Worm (Caenorhabditis elegans) whole organism, dauer: ENCODE results near the gene F21D5.9.
"Not testable (repeated sequence)": the region's sequence is repeated elsewhere in the genome, so short reads cannot be mapped to it uniquely, and the experiment has no call there.

Source experiments
- unc-62 ChIP-seq: sonication (generic microtip); optimal IDR thresholded peaks from 2 replicates; lab custom pipeline; 2017; ENCODE audit warnings: missing biosample characterization, missing genetic modification reagents, missing genetic modification characterization

F21D5.9 gene

DNA sequence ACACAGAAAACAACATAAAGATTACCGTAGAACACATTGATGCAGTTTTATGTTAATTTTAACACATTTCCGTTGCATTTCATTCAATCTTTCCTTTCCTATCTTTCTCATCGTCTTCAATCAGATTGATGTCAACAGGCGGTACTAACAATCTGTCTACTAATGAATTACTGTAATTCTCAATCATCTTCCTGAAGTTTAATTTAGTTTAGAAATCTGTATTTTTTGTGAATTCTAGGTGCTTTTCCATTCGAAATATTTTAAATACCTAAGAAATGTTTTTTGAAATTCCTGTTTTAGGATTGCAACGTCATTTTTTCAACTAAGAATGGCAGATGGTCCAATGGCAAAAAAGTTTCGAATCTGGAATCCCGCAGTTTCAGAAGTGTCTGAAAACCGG, at the start of gene F21D5.9:
TSS of gene F21D5.9 (plus strand) at position 301 of the 400 bp plus-strand sequence.
- no peak for TF ChIP-seq unc-62 (GFP tag; lab: Kevin White, UChicago)

DNA sequence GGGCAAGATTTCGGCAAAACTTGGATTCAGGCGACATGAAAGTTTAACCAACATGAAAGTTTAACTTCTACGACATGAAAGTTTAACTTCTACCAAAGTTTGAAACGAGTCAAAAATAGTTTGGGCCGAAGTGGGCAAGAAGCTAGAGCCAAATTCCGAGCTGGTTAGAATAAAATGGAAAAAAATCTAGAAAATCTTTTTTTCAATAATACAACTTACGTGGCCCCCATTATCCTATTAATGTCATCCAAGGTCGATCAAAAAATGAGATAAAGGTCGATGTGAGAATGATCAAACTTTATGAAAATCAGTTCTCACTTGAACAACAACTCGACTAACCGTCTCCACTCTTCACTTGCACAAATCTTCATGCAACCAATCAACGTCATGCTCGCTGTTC, 46.5 kb upstream of the F21D5.9 start, which contains the start of gene F08B4.8:
TSS of gene F08B4.8 (plus strand) at position 301 of the 400 bp plus-strand sequence.
- no peak for TF ChIP-seq unc-62 (GFP tag; lab: Kevin White, UChicago)

DNA sequence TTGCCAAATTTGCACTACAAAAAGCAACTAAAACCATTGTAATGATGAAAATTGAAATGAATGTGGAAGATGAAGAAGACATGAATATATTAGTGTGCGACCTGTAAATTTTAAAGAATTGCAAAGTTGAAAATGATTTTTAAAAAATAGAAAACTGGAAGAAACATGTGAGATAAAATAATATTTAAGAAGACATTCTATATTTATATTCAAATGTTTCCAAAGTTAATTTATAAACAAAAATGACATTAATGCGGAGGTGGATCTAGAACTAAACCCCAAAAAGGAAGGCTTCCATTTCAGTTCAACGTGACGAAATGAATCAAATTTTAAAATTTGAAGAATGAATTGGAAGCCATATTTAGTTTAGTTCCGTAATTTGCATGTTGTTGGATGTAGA, 44.6 kb upstream of the F21D5.9 start, which contains the start of gene nlp-60:
TSS of gene nlp-60 (minus strand) at position 101 of the 400 bp plus-strand sequence.
- TF ChIP-seq unc-62 (GFP tag; lab: Kevin White, UChicago) = no peak

DNA sequence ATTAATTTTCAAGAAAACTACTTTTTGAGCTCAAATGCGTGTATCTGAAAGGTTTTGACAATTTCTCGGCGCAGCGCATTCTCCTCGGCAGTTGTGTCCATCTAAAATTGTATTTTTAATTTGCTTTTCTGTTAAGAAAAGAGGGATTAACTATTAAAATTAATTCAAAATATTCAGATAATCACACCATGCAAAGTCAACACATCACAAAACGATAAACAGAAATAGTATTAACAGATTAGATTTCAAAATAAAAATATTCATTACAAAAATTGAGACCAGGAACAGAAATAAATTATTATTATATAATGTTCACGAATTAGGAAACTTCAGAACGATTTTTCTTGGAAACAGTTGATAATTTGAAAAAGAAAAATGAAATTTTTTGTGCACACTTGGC, 37.3 kb upstream of the F21D5.9 start, which contains the start of gene pole-2:
TSS of gene pole-2 (minus strand) at position 101 of the 400 bp plus-strand sequence.
- TF ChIP-seq unc-62 (GFP tag; lab: Kevin White, UChicago) = no peak

DNA sequence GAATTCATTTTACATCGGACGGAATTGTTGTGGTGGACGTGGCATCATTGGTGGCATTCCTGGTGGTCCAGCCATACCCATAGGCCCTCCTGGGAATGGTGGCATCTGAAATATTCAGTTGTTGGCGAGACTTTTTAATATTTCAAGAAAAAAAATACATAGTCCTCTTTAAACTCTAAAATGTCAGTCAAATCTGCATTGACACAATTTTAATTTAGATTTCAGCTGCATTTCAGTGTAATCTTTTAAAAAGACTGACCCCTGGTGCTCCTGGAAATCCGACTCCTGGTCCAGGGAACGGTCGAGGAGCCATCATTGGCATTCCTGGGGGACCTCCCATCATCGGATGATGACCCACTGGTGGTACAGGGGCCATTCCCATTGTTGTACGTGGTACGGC, 36.9 kb upstream of the F21D5.9 start:
- TF ChIP-seq unc-62 (GFP tag; lab: Kevin White, UChicago) = no peak

DNA sequence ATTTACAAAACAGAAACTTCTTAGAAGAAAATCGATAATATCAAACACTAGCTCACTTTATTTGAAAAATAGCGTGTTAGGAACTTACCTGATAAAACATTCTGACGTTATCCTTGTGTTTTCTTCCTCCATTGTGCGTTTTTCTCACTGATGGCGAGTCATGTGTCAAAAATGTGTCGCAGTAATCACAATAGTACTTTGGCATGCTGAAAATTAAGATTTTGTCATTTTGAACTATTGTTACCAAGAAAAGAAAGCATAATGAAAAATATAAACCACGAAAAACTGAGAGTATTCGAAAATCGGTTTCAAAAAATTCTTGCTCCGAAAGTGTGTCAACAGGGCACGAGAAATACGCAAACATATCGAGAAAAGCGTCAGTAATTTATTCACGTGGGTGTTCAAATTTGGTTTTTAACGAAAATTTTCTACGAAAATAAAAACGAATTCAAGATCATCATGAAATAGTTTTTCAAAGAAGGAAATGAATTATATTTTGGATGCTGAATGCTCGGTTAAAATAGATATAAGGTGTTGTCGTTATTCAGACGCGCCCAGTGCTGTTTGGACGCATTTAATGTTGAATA, 36.1 kb upstream of the F21D5.9 start, which contains the start of gene snrp-3:
TSS of gene snrp-3 (minus strand) at position 206 of the 587 bp plus-strand sequence.
- no peak for TF ChIP-seq unc-62 (GFP tag; lab: Kevin White, UChicago)

DNA sequence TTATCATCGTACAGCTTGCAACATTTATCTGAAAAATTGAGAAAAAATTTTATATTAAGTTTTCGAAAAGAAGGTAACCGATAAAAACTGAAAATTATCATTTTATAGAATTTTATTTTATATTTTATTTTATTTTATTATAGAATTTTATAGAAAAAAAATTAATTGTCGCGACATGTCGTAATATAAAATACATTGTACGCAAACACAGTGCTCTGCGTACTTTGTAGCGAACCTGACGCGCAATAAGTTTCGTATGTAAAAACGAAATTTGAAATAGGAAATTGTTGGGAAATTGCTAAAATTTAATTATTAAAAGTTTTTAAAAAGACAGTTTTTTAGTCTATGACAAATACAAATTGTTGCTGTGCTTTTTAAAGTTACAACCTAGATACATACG, 32.3 kb upstream of the F21D5.9 start, which contains the start of the genes hst-1 and ints-6:
TSS of gene hst-1 (minus strand) at position 28 of the 400 bp plus-strand sequence.
TSS of gene ints-6 (plus strand) at position 260 of the 400 bp plus-strand sequence.
- no peak for TF ChIP-seq unc-62 (GFP tag; lab: Kevin White, UChicago)

DNA sequence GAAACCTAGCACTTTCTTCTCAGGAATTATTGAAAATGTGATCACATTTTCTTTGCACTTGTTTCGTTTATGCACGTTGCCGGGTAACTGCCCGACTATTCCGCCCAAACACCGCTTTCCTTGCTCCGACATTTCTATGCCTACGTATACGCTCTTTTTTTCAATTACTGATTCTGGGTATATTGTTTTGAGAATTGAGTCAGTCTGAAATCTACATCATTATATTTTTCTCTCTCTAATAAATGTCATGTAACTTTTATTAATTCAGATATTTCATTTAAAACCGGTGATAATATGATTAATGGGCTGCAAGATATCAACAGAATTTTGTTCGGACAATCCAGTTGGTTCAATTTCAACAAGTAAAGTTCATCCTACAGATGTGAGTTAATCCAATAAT, 26.4 kb upstream of the F21D5.9 start, which contains the start of gene ttll-11:
TSS of gene ttll-11 (plus strand) at position 301 of the 400 bp plus-strand sequence.
- TF ChIP-seq unc-62 (GFP tag; lab: Kevin White, UChicago) = no peak

DNA sequence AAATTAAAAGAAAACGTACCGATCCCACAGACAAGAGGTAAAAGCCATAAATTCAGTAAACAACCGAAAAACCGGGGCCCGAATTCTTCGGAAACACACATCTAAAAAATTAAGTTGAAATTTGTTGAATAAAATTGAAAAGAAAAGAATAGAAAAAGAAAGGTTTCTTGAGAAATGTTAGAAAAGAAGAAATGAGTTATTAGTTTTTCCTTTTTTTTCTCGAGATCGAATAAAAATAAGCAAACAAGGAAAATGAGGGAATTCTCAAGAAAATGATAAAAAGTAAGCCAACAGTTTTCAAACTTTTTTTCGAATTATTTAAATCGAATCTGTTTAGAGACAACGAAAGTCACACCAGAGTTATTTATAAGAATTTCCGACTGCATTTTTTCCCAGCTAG, 18.3 kb upstream of the F21D5.9 start, which contains the start of gene H23L24.4:
TSS of gene H23L24.4 (minus strand) at position 101 of the 400 bp plus-strand sequence.
- TF ChIP-seq unc-62 (GFP tag; lab: Kevin White, UChicago) = no peak

DNA sequence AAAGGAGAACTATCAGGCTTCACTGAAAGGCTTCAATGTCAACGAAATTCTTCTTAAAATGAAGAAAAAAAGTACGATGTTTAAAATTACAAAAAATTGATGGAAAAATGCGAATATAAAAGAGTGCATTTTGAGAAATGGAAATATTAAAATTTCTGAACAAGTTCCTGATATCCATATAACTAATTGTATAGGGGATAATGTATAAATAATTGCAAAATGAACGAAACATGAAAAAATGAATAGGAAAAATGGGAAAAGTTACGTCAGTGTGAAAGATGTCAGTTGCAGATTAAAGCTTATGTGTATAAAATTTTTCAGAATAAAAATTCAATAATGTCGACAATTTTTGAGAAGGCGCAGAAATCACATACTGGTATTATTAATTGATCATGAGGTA, 15.8 kb upstream of the F21D5.9 start:
- TF ChIP-seq unc-62 (GFP tag; lab: Kevin White, UChicago) = no peak

DNA sequence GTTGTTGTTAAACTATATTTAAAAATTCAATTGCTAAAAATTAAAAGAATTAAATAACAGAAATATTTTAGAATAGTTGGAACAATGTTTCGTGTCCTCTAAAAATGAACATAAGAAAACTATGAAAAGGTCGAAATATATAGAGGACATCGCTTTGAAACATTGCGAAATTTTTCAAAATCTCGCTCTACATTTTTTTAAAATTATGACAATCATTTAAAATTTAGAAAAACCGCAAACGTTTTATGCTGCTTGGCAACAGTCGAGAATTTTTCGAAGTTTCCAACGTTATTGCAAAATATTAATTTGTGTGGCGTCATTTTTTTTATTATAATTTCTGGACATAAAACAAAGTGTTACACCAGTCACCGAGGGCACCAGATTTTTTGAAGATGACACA, 8.8 kb upstream of the F21D5.9 start, which contains the start of the genes parg-2 and ipla-5:
TSS of gene parg-2 (minus strand) at position 101 of the 400 bp plus-strand sequence.
TSS of gene ipla-5 (plus strand) at position 216 of the 400 bp plus-strand sequence.
- TF ChIP-seq unc-62 (GFP tag; lab: Kevin White, UChicago) = not testable (repeated sequence)

DNA sequence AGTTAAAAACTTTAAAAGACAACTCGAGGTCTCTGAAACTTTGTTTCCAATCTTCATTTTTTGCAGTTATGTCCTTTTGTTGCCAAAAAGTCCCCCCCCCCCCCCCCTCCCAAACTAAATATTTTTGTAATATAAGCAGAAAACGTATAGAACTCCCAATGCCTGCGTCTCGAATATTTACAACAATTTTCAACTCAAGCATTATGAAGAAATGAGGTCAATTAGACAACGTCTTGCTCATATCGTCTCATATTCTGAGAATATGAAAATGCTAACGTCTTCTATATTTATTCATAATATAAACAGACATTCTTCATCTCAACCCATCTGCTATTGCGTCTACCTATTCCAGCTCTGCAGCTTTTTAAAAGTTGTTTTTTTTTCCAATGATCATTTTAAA, 5.7 kb upstream of the F21D5.9 start, which contains the start of gene H23L24.1:
TSS of gene H23L24.1 (plus strand) at position 301 of the 400 bp plus-strand sequence.
- TF ChIP-seq unc-62 (GFP tag; lab: Kevin White, UChicago) = no peak

DNA sequence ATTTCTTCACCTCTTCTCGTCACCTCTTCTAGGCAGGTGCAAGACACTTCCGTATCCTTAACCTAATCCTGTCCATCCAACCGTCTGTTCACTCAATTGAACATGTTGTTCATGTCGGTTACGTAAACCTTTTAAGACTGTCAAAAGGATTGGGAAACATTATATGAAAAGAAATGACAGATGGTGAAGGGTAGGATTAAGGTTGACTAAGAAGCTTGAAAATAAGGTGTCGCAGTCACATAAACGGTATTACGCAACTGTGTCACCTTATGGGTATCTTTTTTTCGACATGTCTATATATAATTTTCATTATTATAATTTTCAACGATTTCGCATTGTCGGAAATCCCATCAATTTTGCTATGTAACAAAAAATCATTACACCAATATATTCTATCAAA, 1.0 kb upstream of the F21D5.9 start:
- TF ChIP-seq unc-62 (GFP tag; lab: Kevin White, UChicago) = no peak

DNA sequence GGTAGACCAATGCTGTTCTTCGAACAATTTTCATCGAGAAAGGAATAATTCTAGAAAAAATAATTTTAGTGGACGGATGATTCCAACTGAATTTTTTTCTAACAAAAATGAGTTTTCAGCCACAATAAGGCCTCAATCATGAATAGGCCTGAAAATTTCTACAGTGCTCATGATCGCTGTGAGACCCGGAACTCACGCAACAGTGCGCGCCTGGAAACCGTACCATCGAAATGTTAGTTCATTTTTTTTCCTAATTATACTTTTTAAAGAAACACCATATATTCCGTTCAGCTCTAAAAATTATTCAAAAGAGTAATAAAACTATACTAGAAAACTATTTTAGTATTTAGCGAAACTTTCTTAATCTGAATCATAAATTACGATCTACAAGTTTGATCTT, 1.1 kb downstream of the F21D5.9 start:
- no peak for TF ChIP-seq unc-62 (GFP tag; lab: Kevin White, UChicago)

DNA sequence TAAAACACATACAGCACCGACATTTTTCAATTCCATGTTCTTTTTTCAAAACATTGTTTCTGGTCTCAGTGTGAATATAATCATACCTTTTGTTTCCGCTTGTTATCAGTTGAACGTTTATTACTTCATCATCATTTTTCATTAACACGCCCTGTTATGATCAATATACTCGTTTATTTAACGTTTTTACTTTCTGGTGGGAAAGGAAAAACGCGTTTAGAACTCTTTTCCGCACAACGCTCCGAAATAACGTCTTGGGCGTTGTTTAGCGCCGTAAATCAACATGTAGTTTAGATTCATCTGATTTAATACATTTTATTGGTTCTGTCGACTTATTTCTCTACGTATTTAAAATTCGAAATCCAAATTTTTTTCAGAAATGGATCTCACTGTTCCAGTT, 1.5 kb downstream of the F21D5.9 start, which contains the start of gene pgm-3:
TSS of gene pgm-3 (plus strand) at position 378 of the 400 bp plus-strand sequence.
- TF ChIP-seq unc-62 (GFP tag; lab: Kevin White, UChicago) = no peak

DNA sequence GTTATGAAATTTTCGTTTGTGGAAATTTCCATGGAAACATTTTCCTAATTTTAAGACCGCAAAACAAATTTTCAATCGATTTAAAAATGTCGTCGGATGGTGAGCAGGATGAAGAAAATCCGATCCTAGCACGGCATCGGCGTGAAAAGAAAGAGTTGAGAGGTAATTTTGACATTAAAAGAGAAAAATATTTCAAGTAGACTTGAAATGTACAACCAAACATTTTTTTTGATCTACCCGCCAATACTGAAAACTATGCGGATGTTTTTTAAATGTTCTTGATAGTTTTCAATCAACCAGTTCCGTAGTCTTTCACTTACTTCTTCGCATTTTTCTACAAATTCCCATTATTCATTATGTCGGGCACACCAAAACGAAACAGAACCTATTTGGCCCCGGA, 4.3 kb downstream of the F21D5.9 start, which contains the start of gene otub-3:
TSS of gene otub-3 (plus strand) at position 56 of the 400 bp plus-strand sequence.
- TF ChIP-seq unc-62 (GFP tag; lab: Kevin White, UChicago) = no peak
